Worm (Caenorhabditis elegans) whole organism, L2 larva: ENCODE data around the gene mdt-15.

ENCODE experiments used
- F13H6.1 ChIP-seq: sonication (generic microtip); optimal IDR thresholded peaks from 2 replicates; lab custom pipeline; 2016; ENCODE audit warnings: missing genetic modification characterization, missing compliant biosample characterization
- Y55F3AM.14 ChIP-seq: fragments of 200-800 bp; sonication (Bioruptor generic); optimal IDR thresholded peaks from 2 replicates; lab custom pipeline; 2018; ENCODE audit warnings: mild to moderate bottlenecking, missing genetic modification characterization, missing compliant biosample characterization
- ZK546.5 ChIP-seq: sonication (generic microtip); optimal IDR thresholded peaks from 2 replicates; lab custom pipeline; 2017; ENCODE audit warnings: missing biosample characterization, missing genetic modification characterization
- alr-1 ChIP-seq: fragments of 150-350 bp; optimal IDR thresholded peaks from 2 replicates; lab custom pipeline; 2014; ENCODE audit warnings: missing biosample characterization, missing genetic modification characterization
- ceh-16 ChIP-seq: fragments of 150-350 bp; optimal IDR thresholded peaks from 2 replicates; lab custom pipeline; 2014; ENCODE audit warnings: missing biosample characterization, missing genetic modification characterization
- crh-2 ChIP-seq: sonication (generic microtip); optimal IDR thresholded peaks from 2 replicates; lab custom pipeline; 2017; ENCODE audit warnings: missing biosample characterization, missing genetic modification characterization
- dmd-4 ChIP-seq: sonication (generic microtip); optimal IDR thresholded peaks from 2 replicates; lab custom pipeline; 2017; ENCODE audit warnings: missing biosample characterization, missing genetic modification characterization
- egl-27 ChIP-seq: sonication (generic microtip); optimal IDR thresholded peaks from 3 replicates; lab custom pipeline; 2017; ENCODE audit warnings: missing biosample characterization, missing genetic modification reagents, missing genetic modification characterization
- elt-1 ChIP-seq: fragments of 150-350 bp; optimal IDR thresholded peaks from 2 replicates; lab custom pipeline; 2014; ENCODE audit warnings: missing biosample characterization, missing genetic modification characterization
- elt-3 ChIP-seq: sonication (generic microtip); optimal IDR thresholded peaks from 2 replicates; lab custom pipeline; 2017; ENCODE audit warnings: missing biosample characterization, missing genetic modification characterization
- fos-1 ChIP-seq: fragments of 150-350 bp; optimal IDR thresholded peaks from 2 replicates; lab custom pipeline; 2014; ENCODE audit warnings: missing biosample characterization, missing genetic modification characterization
- gmeb-1 ChIP-seq: fragments of 150-350 bp; optimal IDR thresholded peaks from 2 replicates; lab custom pipeline; 2014; ENCODE audit warnings: missing biosample characterization, missing genetic modification characterization
- lin-11 ChIP-seq: fragments of 150-350 bp; sonication (generic microtip); optimal IDR thresholded peaks from 2 replicates; lab custom pipeline; 2014; ENCODE audit warnings: missing biosample characterization, missing genetic modification characterization, inconsistent platforms, mixed read lengths
- lin-13 ChIP-seq: fragments of 150-350 bp; optimal IDR thresholded peaks from 2 replicates; lab custom pipeline; 2014; ENCODE audit warnings: missing biosample characterization, missing genetic modification reagents, missing genetic modification characterization
- lin-39 ChIP-seq: fragments of 150-350 bp; optimal IDR thresholded peaks from 2 replicates; lab custom pipeline; 2014; ENCODE audit warnings: missing biosample characterization, missing genetic modification reagents, missing genetic modification characterization
- lsy-2 ChIP-seq, 2 experiments: fragments of 150-350 bp in 1 of 2; sonication (generic microtip) in 1 of 2; optimal IDR thresholded peaks; 2 replicates each; lab custom pipeline; 2014 to 2017; ENCODE audit warnings: missing biosample characterization in 2 of 2, missing genetic modification characterization in 2 of 2
- mab-5 ChIP-seq: fragments of 150-350 bp; optimal IDR thresholded peaks from 2 replicates; lab custom pipeline; 2014; ENCODE audit warnings: missing biosample characterization, missing genetic modification characterization
- mbf-1 ChIP-seq: sonication (generic microtip); optimal IDR thresholded peaks from 2 replicates; lab custom pipeline; 2017; ENCODE audit warnings: missing biosample characterization, missing genetic modification characterization
- nhr-10 ChIP-seq: sonication (generic microtip); optimal IDR thresholded peaks from 2 replicates; lab custom pipeline; 2017; ENCODE audit warnings: missing biosample characterization, missing genetic modification characterization
- nhr-11 ChIP-seq: fragments of 150-350 bp; optimal IDR thresholded peaks from 2 replicates; lab custom pipeline; 2014; ENCODE audit warnings: missing biosample characterization, missing genetic modification characterization
- nhr-129 ChIP-seq: fragments of 150-350 bp; optimal IDR thresholded peaks from 2 replicates; lab custom pipeline; 2014; ENCODE audit warnings: missing biosample characterization, missing genetic modification characterization
- nhr-21 ChIP-seq: fragments of 150-350 bp; optimal IDR thresholded peaks from 2 replicates; lab custom pipeline; 2014; ENCODE audit warnings: missing biosample characterization, missing genetic modification characterization
- nhr-23 ChIP-seq: fragments of 150-350 bp; optimal IDR thresholded peaks from 2 replicates; lab custom pipeline; 2014; ENCODE audit warnings: missing biosample characterization, missing genetic modification reagents, missing genetic modification characterization
- nhr-237 ChIP-seq: fragments of 150-350 bp; optimal IDR thresholded peaks from 2 replicates; lab custom pipeline; 2014; ENCODE audit warnings: missing biosample characterization, missing genetic modification characterization
- nhr-25 ChIP-seq: fragments of 150-350 bp; sonication (generic microtip); optimal IDR thresholded peaks from 3 replicates; lab custom pipeline; 2014; ENCODE audit warnings: missing biosample characterization, missing genetic modification characterization
- nhr-6 ChIP-seq: fragments of 150-350 bp; optimal IDR thresholded peaks from 2 replicates; lab custom pipeline; 2014; ENCODE audit warnings: missing biosample characterization, missing genetic modification characterization
- peb-1 ChIP-seq: fragments of 150-350 bp; optimal IDR thresholded peaks from 2 replicates; lab custom pipeline; 2014; ENCODE audit warnings: missing biosample characterization, missing genetic modification characterization
- sma-3 ChIP-seq: sonication (generic microtip); optimal IDR thresholded peaks from 2 replicates; lab custom pipeline; 2016; ENCODE audit warnings: missing genetic modification reagents, missing genetic modification characterization, missing compliant biosample characterization
- sma-9 ChIP-seq, 2 experiments: fragments of 150-350 bp in 1 of 2; sonication (generic microtip) in 1 of 2; optimal IDR thresholded peaks; 2 replicates each; lab custom pipeline; 2014 to 2016; ENCODE audit warnings: missing genetic modification characterization in 2 of 2, mild to moderate bottlenecking in 1 of 2, missing biosample characterization in 1 of 2, missing compliant biosample characterization in 1 of 2, missing genetic modification reagents in 1 of 2, moderate library complexity in 1 of 2
- snpc-4 ChIP-seq: fragments of 150-350 bp; optimal IDR thresholded peaks from 2 replicates; lab custom pipeline; 2014; ENCODE audit warnings: missing biosample characterization, missing genetic modification characterization
- unc-55 ChIP-seq: fragments of 150-350 bp; sonication (generic microtip); optimal IDR thresholded peaks from 3 replicates; lab custom pipeline; 2014; ENCODE audit warnings: missing biosample characterization, missing genetic modification reagents, missing genetic modification characterization
- unc-62 ChIP-seq: fragments of 150-350 bp; optimal IDR thresholded peaks from 2 replicates; lab custom pipeline; 2014; ENCODE audit warnings: missing biosample characterization, missing genetic modification reagents, missing genetic modification characterization
- zag-1 ChIP-seq: fragments of 150-350 bp; optimal IDR thresholded peaks from 2 replicates; lab custom pipeline; 2014; ENCODE audit warnings: missing biosample characterization, missing genetic modification characterization
- ztf-1 ChIP-seq: fragments of 200-800 bp; sonication (Bioruptor generic); conservative IDR thresholded peaks from 2 replicates; pipeline ENCODE4 v1.3.6; 2022; ENCODE audit warnings: missing genetic modification characterization, missing compliant biosample characterization
- ztf-11 ChIP-seq: sonication (generic microtip); optimal IDR thresholded peaks from 2 replicates; lab custom pipeline; 2017; ENCODE audit warnings: missing biosample characterization, missing genetic modification characterization
- ztf-4 ChIP-seq: fragments of 150-350 bp; optimal IDR thresholded peaks from 2 replicates; lab custom pipeline; 2014; ENCODE audit warnings: missing biosample characterization, missing genetic modification characterization

The mdt-15 gene

DNA sequence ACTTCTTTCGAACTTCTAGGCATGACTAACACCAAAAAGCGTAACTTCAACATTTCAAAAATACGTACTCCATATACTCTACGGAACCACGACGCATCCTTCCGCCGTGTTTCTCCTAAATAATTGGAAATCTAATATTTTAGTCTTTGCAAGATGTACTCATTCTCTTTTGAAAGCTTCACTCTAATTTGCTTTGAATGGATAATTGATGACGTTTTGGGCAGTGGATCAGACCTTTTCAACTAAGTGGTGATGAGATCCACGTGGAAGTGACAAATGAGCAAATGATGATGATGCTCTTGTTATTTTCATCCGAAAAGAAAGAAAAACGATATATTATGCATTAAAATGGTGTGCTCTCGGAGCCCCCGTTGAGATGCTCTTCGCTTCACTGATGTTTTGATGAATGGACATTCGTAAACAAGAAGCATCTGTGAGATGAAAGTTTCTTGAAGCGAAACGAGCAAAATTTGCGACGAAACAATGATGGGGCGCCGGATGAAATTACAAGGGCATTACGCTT lies 9.0 kb downstream of the mdt-15 start:
- peak; percentile 18 for TF ChIP-seq zag-1 (tag; lab: Kevin White, UChicago)
- peak; percentile 3 for TF ChIP-seq unc-55 (GFP tag; lab: Kevin White, UChicago)
- no peak for TF ChIP-seq Y55F3AM.14 (GFP tag; lab: Kevin White, UChicago)
- TF ChIP-seq crh-2 (tag; lab: Kevin White, UChicago), result peak; percentile 4
- TF ChIP-seq alr-1, result no peak

DNA sequence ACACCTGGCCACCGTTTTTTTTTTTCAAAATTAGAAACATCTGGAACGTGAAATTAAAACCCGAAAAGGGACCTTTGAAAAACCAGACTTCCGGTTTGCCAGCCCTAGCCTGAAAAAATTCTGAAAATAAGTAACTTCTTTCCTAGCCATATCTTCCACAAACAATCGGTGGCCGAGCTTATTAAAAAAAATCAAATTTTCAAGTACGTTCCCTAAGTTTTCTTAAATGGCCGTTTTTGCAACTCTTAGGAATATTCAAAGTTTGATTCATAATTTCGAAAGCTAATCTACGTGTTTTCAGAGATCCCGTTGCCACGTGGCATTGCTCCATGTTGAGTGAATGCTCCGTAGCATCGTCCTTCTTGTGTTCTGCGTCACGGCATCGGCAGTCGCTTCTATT lies 9.9 kb downstream of the mdt-15 start, which contains the start of gene R12B2.8:
TSS of gene R12B2.8 (plus strand) at position 301 of the 400 bp plus-strand sequence.
- TF ChIP-seq unc-62 (GFP tag; lab: Kevin White, UChicago) (no peak), nhr-11 (tag; lab: Kevin White, UChicago) (no peak), ztf-1 (GFP tag; lab: Robert Waterston, UW) (no peak), alr-1 (no peak), ceh-16 (tag; lab: Kevin White, UChicago) (no peak), zag-1 (tag; lab: Kevin White, UChicago) (no peak), egl-27 (tag; lab: Kevin White, UChicago) (no peak), nhr-6 (tag; lab: Kevin White, UChicago) (no peak), ztf-4 (tag; lab: Kevin White, UChicago) (no peak), ztf-11 (no peak), gmeb-1 (no peak), fos-1 (tag; lab: Kevin White, UChicago) (no peak), lin-39 (tag; lab: Kevin White, UChicago) (no peak), snpc-4 (tag; lab: Kevin White, UChicago) (no peak)

- TF ChIP-seq F13H6.1 (tag; lab: Kevin White, UChicago) (no peak), ztf-1 (GFP tag; lab: Robert Waterston, UW) (no peak), ceh-16 (tag; lab: Kevin White, UChicago) (no peak), nhr-10 (tag; lab: Kevin White, UChicago) (no peak), ZK546.5 (no peak), zag-1 (tag; lab: Kevin White, UChicago) (no peak), lsy-2 (tag; optimal IDR thresholded peaks at IDR 0.05; lab: Kevin White, UChicago) (no peak), nhr-237 (tag; lab: Kevin White, UChicago) (no peak), nhr-6 (tag; lab: Kevin White, UChicago) (no peak), snpc-4 (tag; lab: Kevin White, UChicago) (no peak), elt-3 (tag; lab: Kevin White, UChicago) (no peak), nhr-129 (tag; lab: Kevin White, UChicago) (no peak), dmd-4 (tag; lab: Kevin White, UChicago) (no peak), mab-5 (tag; lab: Kevin White, UChicago) (no peak)
- TF ChIP-seq, all 48 proteins: peak for 0
Observed at ce11 chrIII:5822816-5823215, 10.7 kb downstream of the mdt-15 start.

ce11 chrIII:5815932-5816331 lies 17.6 kb downstream of the mdt-15 start, which contains the start of gene sma-4:
sma-4 (plus strand) TSS chrIII:5816232.
- TF ChIP-seq ztf-11, result no peak
- no peak for TF ChIP-seq nhr-23 (tag; lab: Kevin White, UChicago)
- no peak for TF ChIP-seq nhr-237 (tag; lab: Kevin White, UChicago)
- TF ChIP-seq, all 48 proteins: peak for 0

- TF ChIP-seq Y55F3AM.14 (GFP tag; lab: Kevin White, UChicago), result no peak
- TF ChIP-seq elt-3 (tag; lab: Kevin White, UChicago), result no peak
- TF ChIP-seq lin-11 (tag; lab: Kevin White, UChicago), result no peak
- TF ChIP-seq ztf-11, result no peak
- no peak for TF ChIP-seq alr-1
- no peak for TF ChIP-seq elt-1
- peak; percentile 48 for TF ChIP-seq sma-9 (GFP tag; optimal IDR thresholded peaks at IDR 0.05; lab: Kevin White, UChicago)
- no peak for TF ChIP-seq sma-9 (tag; optimal IDR thresholded peaks at IDR 0.05; lab: Kevin White, UChicago)
- no peak for TF ChIP-seq nhr-129 (tag; lab: Kevin White, UChicago)
- peak; percentile 34 for TF ChIP-seq sma-3
- TF ChIP-seq ztf-1 (GFP tag; lab: Robert Waterston, UW), result no peak
- TF ChIP-seq nhr-25 (tag; lab: Kevin White, UChicago), result peak; percentile 6
- no peak for TF ChIP-seq peb-1
- no peak for TF ChIP-seq nhr-6 (tag; lab: Kevin White, UChicago)
- TF ChIP-seq nhr-21 (tag; lab: Kevin White, UChicago), result peak; percentile 15
- TF ChIP-seq F13H6.1 (tag; lab: Kevin White, UChicago), result peak; percentile 11
- TF ChIP-seq mbf-1 (tag; lab: Kevin White, UChicago), result no peak
- TF ChIP-seq lin-13 (GFP tag; lab: Kevin White, UChicago), result no peak
- TF ChIP-seq, all 48 proteins: peak for 5
Observed at ce11 chrIII:5814799-5815198, 18.8 kb downstream of the mdt-15 start, which contains the start of gene R12B2.7. R12B2.7 (plus strand) TSS chrIII:5815045.
